Fruit fly (Drosophila melanogaster): Measurements from ENCODE around the gene CG5823.

dm6 chr3R:17550827-17551468, 16.6 kb upstream of the CG5823 start:
- TF ChIP-seq EcR (GFP tag; optimal IDR thresholded peaks at IDR 0.05) (no peak), CG8478 (optimal IDR thresholded peaks at IDR 0.05) (no peak)
